Fruit fly (Drosophila melanogaster) whole organism, embryonic: ENCODE results near the gene CG16959.
A peak's percentile ranks its signal among the peaks of the same experiment; 100 is the strongest.

Experiments used
- Antp ChIP-seq: fragments of 200-800 bp; sonication (Bioruptor generic); optimal IDR thresholded peaks from 3 replicates; lab custom pipeline; 2016; ENCODE audit warnings: missing biosample characterization, missing genetic modification characterization
- Atf3 ChIP-seq: fragments of 200-800 bp; sonication (Bioruptor generic); optimal IDR thresholded peaks from 3 replicates; lab custom pipeline; 2016; ENCODE audit warnings: missing biosample characterization, missing genetic modification characterization
- Blimp-1 ChIP-seq: fragments of 200-800 bp; sonication (Bioruptor generic); optimal IDR thresholded peaks from 3 replicates; lab custom pipeline; 2018; ENCODE audit warnings: missing biosample characterization, missing genetic modification characterization, mild to moderate bottlenecking, moderate library complexity, missing genetic modification reagents
- CG10209 ChIP-seq: fragments of 200-800 bp; sonication (Bioruptor generic); optimal IDR thresholded peaks from 3 replicates; lab custom pipeline; 2017; ENCODE audit warnings: missing biosample characterization, mild to moderate bottlenecking, missing genetic modification characterization, missing genetic modification reagents
- CG10274 ChIP-seq: fragments of 200-800 bp; sonication (Bioruptor generic); optimal IDR thresholded peaks from 3 replicates; lab custom pipeline; 2017; ENCODE audit warnings: missing biosample characterization, mild to moderate bottlenecking, missing genetic modification characterization
- CG11696 ChIP-seq: fragments of 200-800 bp; sonication (Bioruptor generic); IDR thresholded peaks from 2 replicates; pipeline ENCODE4 v1.3.6; 2022; ENCODE audit warnings: missing biosample characterization, missing genetic modification characterization
- CG13123 ChIP-seq: fragments of 200-800 bp; sonication (Bioruptor generic); optimal IDR thresholded peaks from 2 replicates; lab custom pipeline; 2016; ENCODE audit warnings: missing biosample characterization, missing genetic modification characterization
- CG13296 ChIP-seq: fragments of 200-800 bp; sonication (Bioruptor generic); optimal IDR thresholded peaks from 3 replicates; lab custom pipeline; 2018; ENCODE audit warnings: missing biosample characterization, mild to moderate bottlenecking, missing genetic modification characterization
- CG14441 ChIP-seq: fragments of 200-800 bp; sonication (Bioruptor generic); IDR thresholded peaks from 2 replicates; pipeline ENCODE4 v1.3.6; 2022; ENCODE audit warnings: missing biosample characterization, missing genetic modification characterization
- CG15601 ChIP-seq: fragments of 200-800 bp; sonication (Bioruptor generic); optimal IDR thresholded peaks from 3 replicates; lab custom pipeline; 2019; ENCODE audit warnings: missing biosample characterization, mild to moderate bottlenecking, missing genetic modification characterization, moderate library complexity
- CG17829 ChIP-seq: fragments of 200-800 bp; optimal IDR thresholded peaks from 2 replicates; lab custom pipeline; 2019; ENCODE audit warnings: missing biosample characterization, mild to moderate bottlenecking, missing genetic modification characterization, moderate library complexity
- CG18476 ChIP-seq: fragments of 200-800 bp; sonication (Bioruptor generic); optimal IDR thresholded peaks from 2 replicates; lab custom pipeline; 2016; ENCODE audit warnings: missing biosample characterization, mild to moderate bottlenecking, missing genetic modification characterization
- CG2120 ChIP-seq: fragments of 200-800 bp; sonication (Bioruptor generic); optimal IDR thresholded peaks from 3 replicates; lab custom pipeline; 2016; ENCODE audit warnings: missing biosample characterization, missing genetic modification characterization
- CG2712 ChIP-seq: fragments of 200-800 bp; optimal IDR thresholded peaks from 3 replicates; lab custom pipeline; 2019; ENCODE audit warnings: missing biosample characterization, mild to moderate bottlenecking, missing genetic modification characterization, moderate library complexity
- CG30020 ChIP-seq: fragments of 200-800 bp; optimal IDR thresholded peaks from 2 replicates; lab custom pipeline; 2019; ENCODE audit warnings: missing biosample characterization, mild to moderate bottlenecking, missing genetic modification characterization, moderate library complexity
- CG32532 ChIP-seq: fragments of 200-800 bp; sonication (Bioruptor generic); IDR thresholded peaks from 2 replicates; pipeline ENCODE4 v1.3.6; 2022; ENCODE audit warnings: missing biosample characterization, missing genetic modification characterization
- CG32772 ChIP-seq: fragments of 200-800 bp; sonication (Bioruptor generic); IDR thresholded peaks from 2 replicates; pipeline ENCODE4 v1.3.6; 2022; ENCODE audit warnings: missing biosample characterization, missing genetic modification characterization
- CG4404 ChIP-seq: fragments of 200-800 bp; sonication (Bioruptor generic); IDR thresholded peaks from 2 replicates; pipeline ENCODE4 v1.3.6; 2022; ENCODE audit warnings: missing biosample characterization, missing genetic modification characterization
- CG8359 ChIP-seq: fragments of 200-800 bp; sonication (Bioruptor generic); optimal IDR thresholded peaks from 2 replicates; lab custom pipeline; 2017; ENCODE audit warnings: missing biosample characterization, mild to moderate bottlenecking, missing genetic modification characterization, borderline replicate concordance
- CG8924 ChIP-seq: fragments of 200-800 bp; optimal IDR thresholded peaks from 3 replicates; lab custom pipeline; 2019; ENCODE audit warnings: missing biosample characterization, mild to moderate bottlenecking, missing genetic modification characterization, moderate library complexity
- CG8944 ChIP-seq: fragments of 200-800 bp; sonication (Bioruptor generic); optimal IDR thresholded peaks from 3 replicates; lab custom pipeline; 2016; ENCODE audit warnings: missing biosample characterization, missing genetic modification characterization
- D19B ChIP-seq: fragments of 200-800 bp; sonication (Bioruptor generic); optimal IDR thresholded peaks from 2 replicates; lab custom pipeline; 2017; ENCODE audit warnings: missing biosample characterization, mild to moderate bottlenecking, missing genetic modification characterization
- Deaf1 ChIP-seq: fragments of 200-800 bp; optimal IDR thresholded peaks from 3 replicates; lab custom pipeline; 2019; ENCODE audit warnings: missing biosample characterization, mild to moderate bottlenecking, missing genetic modification characterization, moderate library complexity
- Dek ChIP-seq: fragments of 200-800 bp; sonication (Bioruptor generic); optimal IDR thresholded peaks from 3 replicates; lab custom pipeline; 2019; ENCODE audit warnings: missing biosample characterization, mild to moderate bottlenecking, missing genetic modification characterization, moderate library complexity
- Doc3 ChIP-seq: fragments of 200-800 bp; sonication (Bioruptor generic); IDR thresholded peaks from 3 replicates; pipeline ENCODE4 v1.3.6; 2022; ENCODE audit warnings: missing biosample characterization, missing genetic modification characterization; ENCODE audit not compliant: partially characterized antibody
- HLH4C ChIP-seq: fragments of 200-800 bp; sonication (Bioruptor generic); IDR thresholded peaks from 3 replicates; pipeline ENCODE4 v1.3.6; 2022; ENCODE audit warnings: missing biosample characterization, missing genetic modification characterization; ENCODE audit not compliant: partially characterized antibody
- HmgZ ChIP-seq: fragments of 200-800 bp; sonication (Bioruptor generic); optimal IDR thresholded peaks from 2 replicates; lab custom pipeline; 2018; ENCODE audit warnings: missing biosample characterization, mild to moderate bottlenecking, missing genetic modification characterization
- Meics ChIP-seq: fragments of 200-800 bp; sonication (Bioruptor generic); optimal IDR thresholded peaks from 2 replicates; lab custom pipeline; 2017; ENCODE audit warnings: missing biosample characterization, mild to moderate bottlenecking, missing genetic modification characterization
- Nf-YC ChIP-seq: fragments of 200-800 bp; optimal IDR thresholded peaks from 3 replicates; lab custom pipeline; 2019; ENCODE audit warnings: missing biosample characterization, mild to moderate bottlenecking, missing genetic modification characterization, moderate library complexity
- Ssrp ChIP-seq: fragments of 200-800 bp; sonication (Bioruptor generic); optimal IDR thresholded peaks from 2 replicates; lab custom pipeline; 2018; ENCODE audit warnings: missing biosample characterization, mild to moderate bottlenecking, missing genetic modification characterization, moderate library complexity
- Tbp ChIP-seq: fragments of >200 bp; optimal IDR thresholded peaks from 2 replicates; lab custom pipeline; 2018; ENCODE audit warnings: missing biosample characterization, missing genetic modification characterization
- aop ChIP-seq: fragments of 200-800 bp; sonication (Bioruptor generic); IDR thresholded peaks from 2 replicates; pipeline ENCODE4 v1.3.6; 2022; ENCODE audit warnings: missing biosample characterization, missing genetic modification characterization
- cad ChIP-seq: fragments of >200 bp; optimal IDR thresholded peaks from 2 replicates; lab custom pipeline; 2017; ENCODE audit warnings: missing biosample characterization, missing genetic modification characterization
- cg ChIP-seq: fragments of 200-800 bp; sonication (Bioruptor generic); optimal IDR thresholded peaks from 3 replicates; lab custom pipeline; 2019; ENCODE audit warnings: missing biosample characterization, mild to moderate bottlenecking, missing genetic modification characterization, moderate library complexity
- dpn ChIP-seq, 2 experiments: fragments of 200-800 bp; sonication (Bioruptor generic); optimal IDR thresholded peaks; 3 replicates each; lab custom pipeline; 2016; ENCODE audit warnings: missing biosample characterization in 2 of 2, missing genetic modification characterization in 2 of 2
- hkb ChIP-seq, 2 experiments: fragments of 200-800 bp in 1 of 2; fragments of >200 bp in 1 of 2; sonication (Bioruptor generic) in 1 of 2; IDR thresholded peaks in 1 of 2; optimal IDR thresholded peaks in 1 of 2; 2 replicates each; pipeline versions ENCODE4 v1.3.6 to Lab custom; 2017 to 2022; ENCODE audit warnings: missing biosample characterization in 1 of 2, missing genetic modification characterization in 1 of 2
- jigr1 ChIP-seq: fragments of 200-800 bp; sonication (Bioruptor generic); IDR thresholded peaks from 3 replicates; pipeline ENCODE4 v1.3.6; 2022; ENCODE audit warnings: missing biosample characterization, missing genetic modification characterization
- lab ChIP-seq: fragments of 200-800 bp; sonication (Bioruptor generic); optimal IDR thresholded peaks from 3 replicates; lab custom pipeline; 2017; ENCODE audit warnings: missing biosample characterization, missing genetic modification characterization, mild to moderate bottlenecking, moderate library complexity, missing genetic modification reagents
- maf-S ChIP-seq: fragments of 200-800 bp; sonication (Bioruptor generic); optimal IDR thresholded peaks from 2 replicates; lab custom pipeline; 2016; ENCODE audit warnings: missing biosample characterization, missing genetic modification characterization
- prd ChIP-seq, 3 experiments: fragments of >200 bp in 2 of 3; fragments of 200-800 bp in 1 of 3; sonication (Bioruptor generic) in 1 of 3; optimal IDR thresholded peaks in 2 of 3; IDR thresholded peaks in 1 of 3; 2 replicates in 2 of 3; 3 replicates in 1 of 3; pipeline versions ENCODE4 v1.3.6 to Lab custom; 2017 to 2022; ENCODE audit warnings: missing biosample characterization in 1 of 3, missing genetic modification characterization in 1 of 3
- sens ChIP-seq: fragments of 200-800 bp; sonication (Bioruptor generic); peaks from one replicate; lab custom pipeline; 2016; ENCODE audit warnings: missing biosample characterization, missing genetic modification characterization
- sqz ChIP-seq: fragments of 200-800 bp; sonication (Bioruptor generic); optimal IDR thresholded peaks from 3 replicates; lab custom pipeline; 2018; ENCODE audit warnings: missing biosample characterization, mild to moderate bottlenecking, missing genetic modification characterization
- stc ChIP-seq: fragments of 200-800 bp; sonication (Bioruptor generic); IDR thresholded peaks from 2 replicates; pipeline ENCODE4 v1.3.6; 2022; ENCODE audit warnings: missing biosample characterization, missing genetic modification characterization
- sug ChIP-seq: fragments of 200-800 bp; optimal IDR thresholded peaks from 2 replicates; lab custom pipeline; 2019; ENCODE audit warnings: missing biosample characterization, mild to moderate bottlenecking, missing genetic modification characterization, moderate library complexity
- vvl ChIP-seq: fragments of 200-800 bp; sonication (Bioruptor generic); IDR thresholded peaks from 2 replicates; pipeline ENCODE4 v1.3.6; 2022; ENCODE audit warnings: missing biosample characterization, missing genetic modification characterization
- wdn ChIP-seq: fragments of 200-800 bp; sonication (Bioruptor generic); IDR thresholded peaks from 2 replicates; pipeline ENCODE4 v1.3.6; 2022; ENCODE audit warnings: missing biosample characterization, missing genetic modification characterization

CG16959 gene

dm6 chr3L:15094589-15095288, 30.4 kb downstream of the CG16959 start, which contains the start of the genes sstn, Plp and GlyRS (continued):
- TF ChIP-seq CG10209: peak; percentile 29
- peak; percentile 57 for TF ChIP-seq sug (tag; lab: Kevin White, UChicago)
- no peak for TF ChIP-seq CG4404 (GFP tag; lab: Robert Waterston, UW)
- peak; percentile 12 for TF ChIP-seq Ssrp (tag; lab: Kevin White, UChicago)
- no peak for TF ChIP-seq Antp (GFP tag; lab: Kevin White, UChicago)
- peak; percentile 49 for TF ChIP-seq CG13296 (GFP tag; lab: Kevin White, UChicago)
- TF ChIP-seq CG30020 (tag; lab: Kevin White, UChicago): peak; percentile 50
- peak; percentile 50; the same call in 2 of the 3 replicates for TF ChIP-seq HLH4C (GFP tag; lab: Robert Waterston, UW)
- TF ChIP-seq Atf3 (GFP tag; lab: Kevin White, UChicago): no peak
- TF ChIP-seq CG2712 (tag; lab: Kevin White, UChicago): peak; percentile 72
- TF ChIP-seq CG8944 (GFP tag; lab: Kevin White, UChicago): no peak
- peak; percentile 7 for TF ChIP-seq HmgZ (tag; lab: Kevin White, UChicago)
- peak; percentile 55 for TF ChIP-seq CG17829
- TF ChIP-seq hkb (optimal IDR thresholded peaks at IDR 0.05; lab: Kevin White, UChicago): no peak
- no peak for TF ChIP-seq hkb (GFP tag; IDR thresholded peaks at IDR 0.05; lab: Robert Waterston, UW)
- TF ChIP-seq lab (GFP tag; lab: Kevin White, UChicago): peak; percentile 66
- peak; percentile 22 for TF ChIP-seq CG13123 (GFP tag; lab: Kevin White, UChicago)
- peak; percentile 40 for TF ChIP-seq Blimp-1 (GFP tag; lab: Kevin White, UChicago)
- TF ChIP-seq Nf-YC: peak; percentile 59
- no peak for TF ChIP-seq CG10274 (GFP tag; lab: Kevin White, UChicago)
- TF ChIP-seq Deaf1 (tag; lab: Kevin White, UChicago): no peak
- no peak for TF ChIP-seq Tbp (GFP tag; lab: Kevin White, UChicago)
- TF ChIP-seq wdn (GFP tag; lab: Robert Waterston, UW): no peak
- no peak for TF ChIP-seq aop (GFP tag; lab: Robert Waterston, UW)
- peak; percentile 13 for TF ChIP-seq sqz (GFP tag; lab: Kevin White, UChicago)

DNA sequence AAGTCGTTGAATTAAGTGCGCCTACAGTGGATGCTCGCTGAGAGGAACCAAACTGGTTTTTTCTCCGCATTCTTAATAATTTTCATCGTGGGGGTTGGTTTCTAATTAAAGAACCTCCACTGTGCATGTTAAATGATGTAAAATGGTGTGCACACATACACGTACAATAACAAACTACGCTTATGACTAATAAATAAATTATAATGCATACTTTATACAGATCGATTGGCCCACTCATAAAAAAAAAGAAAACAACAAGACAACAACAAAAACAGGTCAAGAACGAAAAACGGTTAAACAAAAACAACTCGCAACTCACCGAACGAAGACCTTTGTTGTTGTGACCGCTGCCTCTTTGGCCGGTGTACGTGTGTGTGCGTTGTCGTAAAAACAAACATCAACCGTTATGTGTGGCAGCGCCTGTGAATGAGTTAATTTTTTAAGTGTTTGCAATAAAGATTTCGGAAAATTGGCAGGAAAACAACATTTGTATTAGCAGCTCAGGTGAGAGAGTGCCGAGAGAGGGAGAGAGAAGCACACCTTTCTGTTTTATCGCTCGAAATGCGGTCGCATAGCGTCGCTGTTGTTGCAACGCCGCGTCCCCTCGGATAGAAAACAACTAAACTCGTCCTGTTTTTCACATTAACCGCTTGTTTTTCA, 31.1 kb downstream of the CG16959 start:
- peak in 1 of 2 experiments; percentile 5 for TF ChIP-seq dpn (GFP tag; optimal IDR thresholded peaks at IDR 0.05; lab: Kevin White, UChicago)
- peak; percentile 2 for TF ChIP-seq Dek
- TF ChIP-seq CG15601 (tag; lab: Kevin White, UChicago): peak; percentile 14
- TF ChIP-seq CG32772: no peak
- no peak for TF ChIP-seq CG18476 (GFP tag; lab: Kevin White, UChicago)
- TF ChIP-seq CG8359 (GFP tag; lab: Kevin White, UChicago): no peak
- TF ChIP-seq Meics: no peak
- TF ChIP-seq CG2120 (GFP tag; lab: Kevin White, UChicago): peak; percentile 26
- peak; percentile 10 for TF ChIP-seq CG13296 (GFP tag; lab: Kevin White, UChicago)
- TF ChIP-seq CG11696 (GFP tag; lab: Robert Waterston, UW): peak; percentile 81
- TF ChIP-seq stc (GFP tag; lab: Robert Waterston, UW): no peak
- TF ChIP-seq prd (optimal IDR thresholded peaks at IDR 0.05; lab: Kevin White, UChicago): no peak
- no peak for TF ChIP-seq prd (GFP tag; IDR thresholded peaks at IDR 0.05; lab: Robert Waterston, UW)
- no peak for TF ChIP-seq maf-S (GFP tag; lab: Kevin White, UChicago)
- TF ChIP-seq Doc3: 0 out of 3 replicates have a peak, but pooled peaks have one; percentile 19
- TF ChIP-seq vvl: 0 out of 2 replicates have a peak, but pooled peaks have one; percentile 28
- TF ChIP-seq CG8924 (tag; lab: Kevin White, UChicago): peak; percentile 26
- TF ChIP-seq D19B: no peak
- TF ChIP-seq Ssrp (tag; lab: Kevin White, UChicago): peak; percentile 8
- peak; percentile 68 for TF ChIP-seq cg (GFP tag; lab: Kevin White, UChicago)
- peak; percentile 24; the same call in 1 of the 2 replicates for TF ChIP-seq CG32532
- TF ChIP-seq cad (GFP tag; lab: Kevin White, UChicago): peak; percentile 13
- TF ChIP-seq jigr1 (GFP tag; lab: Robert Waterston, UW): no peak
- peak; percentile 85 for TF ChIP-seq sens (GFP tag; lab: Kevin White, UChicago)
- TF ChIP-seq CG14441 (GFP tag; lab: Robert Waterston, UW): no peak
